Fruit fly (Drosophila melanogaster) whole organism, pupa: ENCODE data around the gene CG7115.

ENCODE experiments used
- CG34367 ChIP-seq: fragments of 200-800 bp; sonication (Bioruptor generic); optimal IDR thresholded peaks from 2 replicates; lab custom pipeline; 2018; ENCODE audit warnings: missing biosample characterization, mild to moderate bottlenecking, missing genetic modification characterization
- CG8301 ChIP-seq: fragments of 200-800 bp; sonication (Bioruptor generic); optimal IDR thresholded peaks from 2 replicates; lab custom pipeline; 2018; ENCODE audit warnings: missing biosample characterization, mild to moderate bottlenecking, missing genetic modification characterization
- Ets98B ChIP-seq: fragments of 200-800 bp; sonication (Bioruptor generic); IDR thresholded peaks from 2 replicates; pipeline ENCODE4 v1.3.6; 2022; ENCODE audit warnings: missing biosample characterization, missing genetic modification characterization
- Snoo ChIP-seq: fragments of 200-800 bp; sonication (Bioruptor generic); optimal IDR thresholded peaks from 3 replicates; lab custom pipeline; 2017; ENCODE audit warnings: missing biosample characterization, mild to moderate bottlenecking, missing genetic modification characterization, inconsistent platforms
- fd96Ca ChIP-seq: fragments of 200-800 bp; sonication (Bioruptor generic); IDR thresholded peaks from 3 replicates; pipeline ENCODE4 v1.3.6; 2022; ENCODE audit warnings: missing biosample characterization, missing genetic modification characterization
- gl ChIP-seq: fragments of 200-800 bp; sonication (Bioruptor generic); optimal IDR thresholded peaks from 2 replicates; lab custom pipeline; 2018; ENCODE audit warnings: missing biosample characterization, mild to moderate bottlenecking, missing genetic modification characterization

dm6 chr2L:7807563-7807962 is 13.4 kb upstream of the CG7115 start:
- TF ChIP-seq CG34367 (tag; lab: Kevin White, UChicago), result no peak
- TF ChIP-seq gl (tag; lab: Kevin White, UChicago), result no peak
- no peak for TF ChIP-seq fd96Ca
- TF ChIP-seq Ets98B (GFP tag; lab: Robert Waterston, UW), result no peak
- no peak for TF ChIP-seq Snoo (tag; lab: Kevin White, UChicago)
- no peak for TF ChIP-seq CG8301 (tag; lab: Kevin White, UChicago)
